Worm (Caenorhabditis elegans): ENCODE measurements around the gene F49C12.7.

DNA sequence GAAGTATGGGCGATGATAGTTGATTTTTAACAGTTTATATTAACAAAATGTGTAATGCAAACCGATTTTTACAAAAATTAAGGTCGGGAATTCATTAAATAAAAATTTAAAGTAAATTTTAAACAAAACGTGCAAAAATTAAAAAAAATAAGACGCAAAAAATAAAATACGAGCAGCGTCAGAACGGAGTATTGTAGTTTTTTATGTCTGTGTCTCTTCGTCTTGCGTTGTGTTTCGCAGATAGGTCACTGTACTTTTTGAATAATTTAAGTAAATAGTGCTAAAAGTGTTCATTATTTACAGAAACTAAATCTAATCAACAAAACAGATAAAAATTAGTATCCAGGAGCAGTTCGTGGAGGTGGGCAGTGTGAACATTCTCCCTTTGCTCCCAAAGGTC, 52.4 kb downstream of the F49C12.7 start:
- TF ChIP-seq nhr-90 (tag; optimal IDR thresholded peaks at IDR 0.05) (no peak), efl-1 (GFP tag; optimal IDR thresholded peaks at IDR 0.05) (no peak), C06A6.2 (GFP tag; conservative IDR thresholded peaks at IDR 0.05) (no peak)
